Worm (Caenorhabditis elegans) whole organism, late embryonic: Measurements from ENCODE around the gene K10H10.7.

Experiments used
- C38D4.7 ChIP-seq: fragments of 200-800 bp; sonication (Bioruptor generic); optimal IDR thresholded peaks from 2 replicates; lab custom pipeline; 2018; ENCODE audit warnings: mild to moderate bottlenecking, missing genetic modification characterization, moderate library complexity, missing compliant biosample characterization
- F13H6.1 ChIP-seq: sonication (generic microtip); optimal IDR thresholded peaks from 2 replicates; lab custom pipeline; 2016; ENCODE audit warnings: missing genetic modification characterization, missing compliant biosample characterization
- K02D7.2 ChIP-seq: sonication (generic microtip); optimal IDR thresholded peaks from 2 replicates; lab custom pipeline; 2017; ENCODE audit warnings: mild to moderate bottlenecking, missing genetic modification characterization, missing compliant biosample characterization
- Y22D7AL.16 ChIP-seq: sonication (generic microtip); optimal IDR thresholded peaks from 2 replicates; lab custom pipeline; 2016; ENCODE audit warnings: missing genetic modification characterization, missing compliant biosample characterization
- ceh-14 ChIP-seq: sonication (generic microtip); optimal IDR thresholded peaks from 2 replicates; lab custom pipeline; 2016; ENCODE audit warnings: missing genotype, missing genetic modification characterization, missing compliant biosample characterization
- ceh-19 ChIP-seq: fragments of 200-800 bp; sonication (Bioruptor generic); optimal IDR thresholded peaks from 2 replicates; lab custom pipeline; 2018; ENCODE audit warnings: mild to moderate bottlenecking, missing genetic modification characterization, missing compliant biosample characterization
- ceh-2 ChIP-seq: sonication (generic microtip); optimal IDR thresholded peaks from 2 replicates; lab custom pipeline; 2016; ENCODE audit warnings: missing genotype, missing genetic modification characterization, missing compliant biosample characterization
- ceh-24 ChIP-seq: sonication (generic microtip); optimal IDR thresholded peaks from 2 replicates; lab custom pipeline; 2016; ENCODE audit warnings: mild to moderate bottlenecking, missing genetic modification characterization, missing compliant biosample characterization
- ceh-30 ChIP-seq: fragments of 150-350 bp; optimal IDR thresholded peaks from 2 replicates; lab custom pipeline; 2014; ENCODE audit warnings: missing biosample characterization, missing genetic modification characterization
- ceh-31 ChIP-seq: sonication (generic microtip); optimal IDR thresholded peaks from 2 replicates; lab custom pipeline; 2016; ENCODE audit warnings: missing genetic modification characterization, missing compliant biosample characterization
- ceh-34 ChIP-seq: sonication (generic microtip); optimal IDR thresholded peaks from 2 replicates; lab custom pipeline; 2016; ENCODE audit warnings: mild to moderate bottlenecking, missing genetic modification characterization, missing compliant biosample characterization
- ceh-9 ChIP-seq: sonication (generic microtip); optimal IDR thresholded peaks from 2 replicates; lab custom pipeline; 2016; ENCODE audit warnings: mild to moderate bottlenecking, missing genetic modification characterization, inconsistent platforms, missing compliant biosample characterization
- che-1 ChIP-seq: sonication (generic microtip); optimal IDR thresholded peaks from 2 replicates; lab custom pipeline; 2016; ENCODE audit warnings: mild to moderate bottlenecking, missing genetic modification characterization, missing compliant biosample characterization
- dmd-4 ChIP-seq: sonication (generic microtip); optimal IDR thresholded peaks from 2 replicates; lab custom pipeline; 2016; ENCODE audit warnings: borderline replicate concordance, missing genetic modification characterization, missing compliant biosample characterization
- elt-2 ChIP-seq: sonication (generic microtip); optimal IDR thresholded peaks from 2 replicates; lab custom pipeline; 2016; ENCODE audit warnings: missing genetic modification reagents, missing genetic modification characterization, missing compliant biosample characterization
- elt-4 ChIP-seq: sonication (generic microtip); optimal IDR thresholded peaks from 2 replicates; lab custom pipeline; 2016; ENCODE audit warnings: missing genetic modification characterization, missing compliant biosample characterization
- ets-4 ChIP-seq: sonication (generic microtip); optimal IDR thresholded peaks from 2 replicates; lab custom pipeline; 2016; ENCODE audit warnings: missing genetic modification characterization, missing compliant biosample characterization
- fkh-6 ChIP-seq: sonication (generic microtip); optimal IDR thresholded peaks from 2 replicates; lab custom pipeline; 2016; ENCODE audit warnings: missing genetic modification characterization, missing compliant biosample characterization
- gmeb-2 ChIP-seq: sonication (generic microtip); optimal IDR thresholded peaks from 2 replicates; lab custom pipeline; 2016; ENCODE audit warnings: missing genetic modification characterization, inconsistent platforms, missing compliant biosample characterization
- hlh-13 ChIP-seq: fragments of 200-800 bp; sonication (Bioruptor generic); optimal IDR thresholded peaks from 2 replicates; lab custom pipeline; 2018; ENCODE audit warnings: mild to moderate bottlenecking, missing genetic modification characterization, missing compliant biosample characterization
- hlh-15 ChIP-seq: sonication (generic microtip); optimal IDR thresholded peaks from 2 replicates; lab custom pipeline; 2016; ENCODE audit warnings: missing genetic modification characterization, missing compliant biosample characterization
- hlh-30 ChIP-seq: sonication (generic microtip); optimal IDR thresholded peaks from 2 replicates; lab custom pipeline; 2017; ENCODE audit warnings: antibody characterized with exemption, missing genetic modification characterization, missing compliant biosample characterization; ENCODE audit not compliant: insufficient read depth
- hlh-6 ChIP-seq: sonication (generic microtip); optimal IDR thresholded peaks from 2 replicates; lab custom pipeline; 2016; ENCODE audit warnings: missing genotype, missing genetic modification characterization, missing compliant biosample characterization
- hlh-8 ChIP-seq: sonication (generic microtip); optimal IDR thresholded peaks from 2 replicates; lab custom pipeline; 2016; ENCODE audit warnings: missing genotype, missing genetic modification characterization, missing compliant biosample characterization
- lim-6 ChIP-seq: sonication (generic microtip); optimal IDR thresholded peaks from 2 replicates; lab custom pipeline; 2016; ENCODE audit warnings: missing genetic modification characterization, missing compliant biosample characterization
- lin-11 ChIP-seq: fragments of 200-800 bp; sonication (Bioruptor generic); optimal IDR thresholded peaks from 2 replicates; lab custom pipeline; 2018; ENCODE audit warnings: mild to moderate bottlenecking, missing genetic modification characterization, missing compliant biosample characterization
- madf-2 ChIP-seq: sonication (generic microtip); optimal IDR thresholded peaks from 2 replicates; lab custom pipeline; 2017; ENCODE audit warnings: missing genetic modification characterization, missing compliant biosample characterization
- mec-3 ChIP-seq: sonication (generic microtip); optimal IDR thresholded peaks from 2 replicates; lab custom pipeline; 2016; ENCODE audit warnings: borderline replicate concordance, missing genetic modification characterization, missing compliant biosample characterization
- nhr-11 ChIP-seq: fragments of 150-350 bp; optimal IDR thresholded peaks from 2 replicates; lab custom pipeline; 2014; ENCODE audit warnings: missing biosample characterization, missing genetic modification characterization
- npax-4 ChIP-seq: sonication (generic microtip); optimal IDR thresholded peaks from 2 replicates; lab custom pipeline; 2016; ENCODE audit warnings: missing genetic modification characterization, missing compliant biosample characterization
- odd-2 ChIP-seq: sonication (generic microtip); optimal IDR thresholded peaks from 2 replicates; lab custom pipeline; 2017; ENCODE audit warnings: antibody characterized with exemption, mild to moderate bottlenecking, missing genetic modification characterization, missing compliant biosample characterization
- pag-3 ChIP-seq: sonication (generic microtip); optimal IDR thresholded peaks from 2 replicates; lab custom pipeline; 2016; ENCODE audit warnings: missing compliant biosample characterization, missing genetic modification characterization, borderline replicate concordance
- pat-9 ChIP-seq: fragments of 200-800 bp; sonication (Bioruptor generic); optimal IDR thresholded peaks from 2 replicates; lab custom pipeline; 2018; ENCODE audit warnings: mild to moderate bottlenecking, missing genetic modification characterization, moderate library complexity, missing compliant biosample characterization
- pqm-1 ChIP-seq: sonication (generic microtip); optimal IDR thresholded peaks from 2 replicates; lab custom pipeline; 2016; ENCODE audit warnings: missing genetic modification characterization, missing compliant biosample characterization
- ref-2 ChIP-seq: sonication (generic microtip); optimal IDR thresholded peaks from 2 replicates; lab custom pipeline; 2016; ENCODE audit warnings: missing genetic modification characterization, missing compliant biosample characterization
- rnt-1 ChIP-seq: sonication (generic microtip); optimal IDR thresholded peaks from 2 replicates; lab custom pipeline; 2016; ENCODE audit warnings: missing genetic modification characterization, missing compliant biosample characterization
- sdc-2 ChIP-seq: sonication (generic microtip); optimal IDR thresholded peaks from 2 replicates; lab custom pipeline; 2016; ENCODE audit warnings: missing genotype, missing genetic modification characterization, missing compliant biosample characterization
- syd-9 ChIP-seq: sonication (generic microtip); optimal IDR thresholded peaks from 2 replicates; lab custom pipeline; 2016; ENCODE audit warnings: mild to moderate bottlenecking, missing genetic modification characterization, moderate library complexity, missing compliant biosample characterization
- tbx-2 ChIP-seq: sonication (generic microtip); optimal IDR thresholded peaks from 2 replicates; lab custom pipeline; 2016; ENCODE audit warnings: missing genetic modification characterization, missing compliant biosample characterization
- tbx-7 ChIP-seq: sonication (generic microtip); optimal IDR thresholded peaks from 2 replicates; lab custom pipeline; 2016; ENCODE audit warnings: missing genotype, missing genetic modification characterization, missing compliant biosample characterization
- unc-3 ChIP-seq, 2 experiments: fragments of 200-800 bp in 1 of 2; sonication (Bioruptor generic) in 1 of 2; sonication (generic microtip) in 1 of 2; conservative IDR thresholded peaks in 1 of 2; optimal IDR thresholded peaks in 1 of 2; 2 replicates each; pipeline versions ENCODE4 v1.3.6 to Lab custom; 2016 to 2022; ENCODE audit warnings: missing compliant biosample characterization in 2 of 2, missing genetic modification characterization in 2 of 2, missing genetic modification reagents in 1 of 2
- unc-42 ChIP-seq: sonication (generic microtip); optimal IDR thresholded peaks from 2 replicates; lab custom pipeline; 2016; ENCODE audit warnings: missing genotype, missing genetic modification characterization, missing compliant biosample characterization
- unc-55 ChIP-seq: sonication (generic microtip); optimal IDR thresholded peaks from 2 replicates; lab custom pipeline; 2017; ENCODE audit warnings: missing biosample characterization, missing genetic modification reagents, missing genetic modification characterization
- unc-86 ChIP-seq: sonication (generic microtip); optimal IDR thresholded peaks from 2 replicates; lab custom pipeline; 2016; ENCODE audit warnings: missing genetic modification characterization, missing compliant biosample characterization
- zip-5 ChIP-seq: sonication (generic microtip); optimal IDR thresholded peaks from 2 replicates; lab custom pipeline; 2016; ENCODE audit warnings: missing genetic modification characterization, missing compliant biosample characterization
- ztf-16 ChIP-seq: sonication (generic microtip); optimal IDR thresholded peaks from 2 replicates; lab custom pipeline; 2017; ENCODE audit warnings: missing genetic modification characterization, missing compliant biosample characterization

Gene K10H10.7

DNA sequence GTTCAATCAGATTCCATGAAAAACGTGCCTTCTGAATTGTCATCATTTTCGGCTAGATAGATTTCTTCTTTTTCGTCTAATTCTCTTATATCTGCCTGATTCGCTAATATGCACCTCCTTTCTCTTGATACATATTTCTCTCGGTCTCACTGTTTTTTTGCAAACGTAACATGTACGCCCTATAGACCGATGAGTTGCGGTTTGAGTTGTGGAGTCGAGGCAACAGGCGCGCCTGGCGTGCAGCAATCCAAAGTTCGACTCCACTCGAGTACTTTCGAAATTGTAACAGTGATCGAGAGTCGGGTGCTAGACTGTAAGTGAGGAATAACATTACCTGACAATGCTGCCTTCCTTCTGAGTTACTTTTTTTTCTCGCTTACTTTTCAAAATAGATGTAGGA is 10.7 kb downstream of the K10H10.7 start (continued):
- peak; percentile 80 for TF ChIP-seq lin-11 (tag; lab: Kevin White, UChicago)
- TF ChIP-seq ceh-24 = peak; percentile 34
- peak; percentile 85 for TF ChIP-seq fkh-6 (tag; lab: Kevin White, UChicago)
- TF ChIP-seq unc-42 (tag; lab: Kevin White, UChicago) = peak; percentile 10
- TF ChIP-seq che-1 = peak; percentile 86
- peak; percentile 91 for TF ChIP-seq tbx-2 (tag; lab: Kevin White, UChicago)
- TF ChIP-seq unc-86 = peak; percentile 72
- TF ChIP-seq mec-3 (tag; lab: Kevin White, UChicago) = peak; percentile 5
- peak; percentile 73 for TF ChIP-seq ceh-30 (tag; lab: Kevin White, UChicago)
- TF ChIP-seq nhr-11 (tag; lab: Kevin White, UChicago) = no peak
- peak; percentile 81 for TF ChIP-seq sdc-2 (tag; lab: Kevin White, UChicago)
- TF ChIP-seq madf-2 (tag; lab: Kevin White, UChicago) = peak; percentile 86
- peak; percentile 43 for TF ChIP-seq ceh-9 (tag; lab: Kevin White, UChicago)
- no peak for TF ChIP-seq elt-4 (tag; lab: Kevin White, UChicago)
- peak; percentile 82 for TF ChIP-seq K02D7.2
- TF ChIP-seq ceh-2 (tag; lab: Kevin White, UChicago) = peak; percentile 66
- peak; percentile 75 for TF ChIP-seq hlh-13 (GFP tag; lab: Kevin White, UChicago)
- TF ChIP-seq ref-2 (tag; lab: Kevin White, UChicago) = peak; percentile 83
- TF ChIP-seq hlh-6 (tag; lab: Kevin White, UChicago) = peak; percentile 91
- peak; percentile 82 for TF ChIP-seq ceh-19 (GFP tag; lab: Kevin White, UChicago)
- TF ChIP-seq unc-55 (GFP tag; lab: Kevin White, UChicago) = no peak
- peak; percentile 93 for TF ChIP-seq elt-2 (tag; lab: Kevin White, UChicago)
- peak; percentile 53 for TF ChIP-seq tbx-7 (tag; lab: Kevin White, UChicago)
- peak; percentile 75 for TF ChIP-seq dmd-4
- TF ChIP-seq hlh-30 (tag; lab: Kevin White, UChicago) = peak; percentile 24
- TF ChIP-seq ceh-31 = peak; percentile 68
- peak; percentile 82 for TF ChIP-seq C38D4.7 (GFP tag; lab: Kevin White, UChicago)
- TF ChIP-seq ztf-16 (tag; lab: Kevin White, UChicago) = peak; percentile 94
- TF ChIP-seq hlh-8 (tag; lab: Kevin White, UChicago) = peak; percentile 63
- peak; percentile 96 for TF ChIP-seq rnt-1 (tag; lab: Kevin White, UChicago)
- TF ChIP-seq ceh-34 (tag; lab: Kevin White, UChicago) = peak; percentile 86
- peak; percentile 71 for TF ChIP-seq Y22D7AL.16 (tag; lab: Kevin White, UChicago)
- TF ChIP-seq zip-5 (tag; lab: Kevin White, UChicago) = peak; percentile 68
- TF ChIP-seq lim-6 (tag; lab: Kevin White, UChicago) = no peak
- peak; percentile 63 for TF ChIP-seq ets-4 (tag; lab: Kevin White, UChicago)
- peak; percentile 86 for TF ChIP-seq gmeb-2 (tag; lab: Kevin White, UChicago)
- TF ChIP-seq odd-2 (tag; lab: Kevin White, UChicago) = peak; percentile 58
- TF ChIP-seq pag-3 (tag; lab: Kevin White, UChicago) = peak; percentile 4
- TF ChIP-seq hlh-15 (tag; lab: Kevin White, UChicago) = peak; percentile 71
- TF ChIP-seq unc-3 (GFP tag; conservative IDR thresholded peaks at IDR 0.05; lab: Robert Waterston, UW) = peak; percentile 78
- peak; percentile 80 for TF ChIP-seq unc-3 (tag; optimal IDR thresholded peaks at IDR 0.05; lab: Kevin White, UChicago)
- peak; percentile 90 for TF ChIP-seq pat-9 (tag; lab: Kevin White, UChicago)
- TF ChIP-seq syd-9 (tag; lab: Kevin White, UChicago) = peak; percentile 59
- TF ChIP-seq pqm-1 = peak; percentile 90
- TF ChIP-seq ceh-14 (tag; lab: Kevin White, UChicago) = peak; percentile 70
- peak; percentile 73 for TF ChIP-seq F13H6.1 (tag; lab: Kevin White, UChicago)
- peak; percentile 69 for TF ChIP-seq npax-4
